Fruit fly (Drosophila melanogaster) whole organism, embryonic: ENCODE measurements around the gene prg.
A peak's percentile ranks its signal among the peaks of the same experiment; 100 is the strongest.

Experiments
- CG10209 ChIP-seq: fragments of 200-800 bp; sonication (Bioruptor generic); optimal IDR thresholded peaks from 3 replicates; lab custom pipeline; 2017; ENCODE audit warnings: missing biosample characterization, mild to moderate bottlenecking, missing genetic modification characterization, missing genetic modification reagents
- CG10543 ChIP-seq: fragments of 200-800 bp; sonication (Bioruptor generic); optimal IDR thresholded peaks from 3 replicates; lab custom pipeline; 2017; ENCODE audit warnings: missing biosample characterization, mild to moderate bottlenecking, missing genetic modification characterization, moderate library complexity
- CG11560 ChIP-seq: fragments of 200-800 bp; sonication (Bioruptor generic); IDR thresholded peaks from 3 replicates; pipeline ENCODE4 v1.3.6; 2022; ENCODE audit warnings: missing biosample characterization, missing genetic modification characterization
- CG12236 ChIP-seq: fragments of 200-800 bp; sonication (Bioruptor generic); optimal IDR thresholded peaks from 2 replicates; lab custom pipeline; 2016; ENCODE audit warnings: missing biosample characterization, missing genetic modification characterization
- CG12769 ChIP-seq: fragments of 200-800 bp; sonication (Bioruptor generic); optimal IDR thresholded peaks from 2 replicates; lab custom pipeline; 2019; ENCODE audit warnings: missing biosample characterization, mild to moderate bottlenecking, missing genetic modification characterization, moderate library complexity
- CG15601 ChIP-seq: fragments of 200-800 bp; sonication (Bioruptor generic); optimal IDR thresholded peaks from 3 replicates; lab custom pipeline; 2019; ENCODE audit warnings: missing biosample characterization, mild to moderate bottlenecking, missing genetic modification characterization, moderate library complexity
- CG18764 ChIP-seq: fragments of 200-800 bp; sonication (Bioruptor generic); optimal IDR thresholded peaks from 3 replicates; lab custom pipeline; 2016; ENCODE audit warnings: missing biosample characterization, missing genetic modification characterization
- CG2889 ChIP-seq: fragments of 200-800 bp; sonication (Bioruptor generic); IDR thresholded peaks from 3 replicates; pipeline ENCODE4 v1.3.6; 2022; ENCODE audit warnings: missing biosample characterization, missing genetic modification characterization
- CG30020 ChIP-seq: fragments of 200-800 bp; optimal IDR thresholded peaks from 2 replicates; lab custom pipeline; 2019; ENCODE audit warnings: missing biosample characterization, mild to moderate bottlenecking, missing genetic modification characterization, moderate library complexity
- CG3281 ChIP-seq: fragments of 200-800 bp; sonication (Bioruptor generic); optimal IDR thresholded peaks from 3 replicates; lab custom pipeline; 2017; ENCODE audit warnings: missing biosample characterization, mild to moderate bottlenecking, missing genetic modification characterization
- CG3847 ChIP-seq: fragments of 200-800 bp; sonication (Bioruptor generic); IDR thresholded peaks from 2 replicates; pipeline ENCODE4 v1.3.6; 2022; ENCODE audit warnings: missing biosample characterization, missing genetic modification characterization
- CG6272 ChIP-seq: fragments of 200-800 bp; sonication (Bioruptor generic); IDR thresholded peaks from 2 replicates; pipeline ENCODE4 v1.3.6; 2022; ENCODE audit warnings: missing biosample characterization, missing genetic modification characterization
- CG6791 ChIP-seq: fragments of 200-800 bp; sonication (Bioruptor generic); IDR thresholded peaks from 3 replicates; pipeline ENCODE4 v1.3.6; 2022; ENCODE audit warnings: missing biosample characterization, missing genetic modification characterization; ENCODE audit not compliant: partially characterized antibody
- CG6813 ChIP-seq: fragments of 200-800 bp; sonication (Bioruptor generic); optimal IDR thresholded peaks from 2 replicates; lab custom pipeline; 2017; ENCODE audit warnings: missing biosample characterization, missing genetic modification characterization, mild to moderate bottlenecking, moderate library complexity, missing genetic modification reagents
- CG7745 ChIP-seq: fragments of 200-800 bp; sonication (Bioruptor generic); optimal IDR thresholded peaks from 2 replicates; lab custom pipeline; 2018; ENCODE audit warnings: missing biosample characterization, mild to moderate bottlenecking, missing genetic modification characterization, moderate library complexity
- CG8924 ChIP-seq: fragments of 200-800 bp; optimal IDR thresholded peaks from 3 replicates; lab custom pipeline; 2019; ENCODE audit warnings: missing biosample characterization, mild to moderate bottlenecking, missing genetic modification characterization, moderate library complexity
- CG9797 ChIP-seq: fragments of 200-800 bp; sonication (Bioruptor generic); optimal IDR thresholded peaks from 3 replicates; lab custom pipeline; 2018; ENCODE audit warnings: missing biosample characterization, mild to moderate bottlenecking, missing genetic modification characterization
- CkIIα-i1 ChIP-seq: fragments of 200-800 bp; sonication (Bioruptor generic); IDR thresholded peaks from 2 replicates; pipeline ENCODE4 v1.3.6; 2022; ENCODE audit warnings: missing biosample characterization, missing genetic modification characterization
- CoRest ChIP-seq: fragments of 200-800 bp; sonication (Bioruptor generic); optimal IDR thresholded peaks from 3 replicates; lab custom pipeline; 2018; ENCODE audit warnings: missing biosample characterization, mild to moderate bottlenecking, missing genetic modification characterization, moderate library complexity
- Dad ChIP-seq: fragments of 200-800 bp; sonication (Bioruptor generic); optimal IDR thresholded peaks from 3 replicates; lab custom pipeline; 2016; ENCODE audit warnings: missing biosample characterization, missing genetic modification characterization
- HmgZ ChIP-seq: fragments of 200-800 bp; sonication (Bioruptor generic); optimal IDR thresholded peaks from 2 replicates; lab custom pipeline; 2018; ENCODE audit warnings: missing biosample characterization, mild to moderate bottlenecking, missing genetic modification characterization
- Hr51 ChIP-seq, 2 experiments: fragments of 200-800 bp; sonication (Bioruptor generic); optimal IDR thresholded peaks; 2 replicates in 1 of 2; 3 replicates in 1 of 2; lab custom pipeline; 2016 to 2018; ENCODE audit warnings: missing biosample characterization in 2 of 2, missing genetic modification characterization in 2 of 2, mild to moderate bottlenecking in 1 of 2, moderate library complexity in 1 of 2
- Sox102F ChIP-seq: fragments of 200-800 bp; sonication (Bioruptor generic); optimal IDR thresholded peaks from 2 replicates; lab custom pipeline; 2018; ENCODE audit warnings: missing biosample characterization, mild to moderate bottlenecking, missing genetic modification characterization, moderate library complexity
- Xbp1 ChIP-seq: fragments of 200-800 bp; sonication (Bioruptor generic); optimal IDR thresholded peaks from 3 replicates; lab custom pipeline; 2016; ENCODE audit warnings: missing biosample characterization, mild to moderate bottlenecking, missing genetic modification characterization
- Xrp1 ChIP-seq: fragments of 200-800 bp; sonication (Bioruptor generic); IDR thresholded peaks from 2 replicates; pipeline ENCODE4 v1.3.6; 2022; ENCODE audit warnings: missing biosample characterization, missing genetic modification characterization
- ap ChIP-seq: fragments of 200-800 bp; sonication (Bioruptor generic); IDR thresholded peaks from 2 replicates; pipeline ENCODE4 v1.3.6; 2022; ENCODE audit warnings: missing biosample characterization, missing genetic modification characterization
- bsh ChIP-seq, 2 experiments: fragments of 200-800 bp; sonication (Bioruptor generic); optimal IDR thresholded peaks; 2 replicates each; lab custom pipeline; 2017 to 2018; ENCODE audit warnings: mild to moderate bottlenecking in 2 of 2, missing biosample characterization in 2 of 2, missing genetic modification characterization in 2 of 2, moderate library complexity in 1 of 2
- cato ChIP-seq: fragments of 200-800 bp; sonication (Bioruptor generic); optimal IDR thresholded peaks from 2 replicates; lab custom pipeline; 2016; ENCODE audit warnings: missing biosample characterization, missing genetic modification characterization, borderline replicate concordance
- corto ChIP-seq: fragments of 200-800 bp; sonication (Bioruptor generic); optimal IDR thresholded peaks from 2 replicates; lab custom pipeline; 2016; ENCODE audit warnings: missing biosample characterization, mild to moderate bottlenecking, missing genetic modification characterization, moderate library complexity
- crc ChIP-seq: fragments of 200-800 bp; sonication (Bioruptor generic); optimal IDR thresholded peaks from 2 replicates; lab custom pipeline; 2016; ENCODE audit warnings: missing biosample characterization, missing genetic modification characterization
- fd64A ChIP-seq: fragments of 200-800 bp; sonication (Bioruptor generic); optimal IDR thresholded peaks from 3 replicates; lab custom pipeline; 2018; ENCODE audit warnings: missing biosample characterization, mild to moderate bottlenecking, missing genetic modification characterization
- gro ChIP-seq: fragments of 200-800 bp; sonication (Bioruptor generic); optimal IDR thresholded peaks from 2 replicates; lab custom pipeline; 2016; ENCODE audit warnings: missing biosample characterization, missing genetic modification characterization
- hbn ChIP-seq: fragments of 200-800 bp; sonication (Bioruptor generic); IDR thresholded peaks from 2 replicates; pipeline ENCODE4 v1.3.6; 2022; ENCODE audit warnings: missing biosample characterization, missing genetic modification characterization; ENCODE audit not compliant: partially characterized antibody
- hth ChIP-seq: fragments of >200 bp; optimal IDR thresholded peaks from 2 replicates; lab custom pipeline; 2017; ENCODE audit warnings: inconsistent platforms
- mirr ChIP-seq: fragments of 200-800 bp; sonication (Bioruptor generic); optimal IDR thresholded peaks from 3 replicates; lab custom pipeline; 2018; ENCODE audit warnings: missing biosample characterization, mild to moderate bottlenecking, missing genetic modification characterization
- p53 ChIP-seq: fragments of 200-800 bp; sonication (Bioruptor generic); optimal IDR thresholded peaks from 2 replicates; lab custom pipeline; 2016; ENCODE audit warnings: missing biosample characterization, missing genetic modification characterization
- pb ChIP-seq: fragments of 200-800 bp; sonication (Bioruptor generic); optimal IDR thresholded peaks from 3 replicates; lab custom pipeline; 2016; ENCODE audit warnings: missing biosample characterization, missing genetic modification characterization
- prd ChIP-seq, 3 experiments: fragments of >200 bp in 2 of 3; fragments of 200-800 bp in 1 of 3; sonication (Bioruptor generic) in 1 of 3; optimal IDR thresholded peaks in 2 of 3; IDR thresholded peaks in 1 of 3; 2 replicates in 2 of 3; 3 replicates in 1 of 3; pipeline versions ENCODE4 v1.3.6 to Lab custom; 2017 to 2022; ENCODE audit warnings: missing biosample characterization in 1 of 3, missing genetic modification characterization in 1 of 3
- pzg ChIP-seq: fragments of 200-800 bp; sonication (Bioruptor generic); optimal IDR thresholded peaks from 3 replicates; lab custom pipeline; 2018; ENCODE audit warnings: missing biosample characterization, mild to moderate bottlenecking, missing genetic modification characterization, moderate library complexity
- salm ChIP-seq: fragments of 200-800 bp; sonication (Bioruptor generic); optimal IDR thresholded peaks from 2 replicates; lab custom pipeline; 2018; ENCODE audit warnings: missing biosample characterization, mild to moderate bottlenecking, missing genetic modification characterization
- scrt ChIP-seq: fragments of 200-800 bp; sonication (Bioruptor generic); optimal IDR thresholded peaks from 2 replicates; lab custom pipeline; 2018; ENCODE audit warnings: missing biosample characterization, mild to moderate bottlenecking, missing genetic modification characterization, moderate library complexity
- sens-2 ChIP-seq: fragments of 200-800 bp; sonication (Bioruptor generic); IDR thresholded peaks from 2 replicates; pipeline ENCODE4 v1.3.6; 2022; ENCODE audit warnings: missing biosample characterization, missing genetic modification characterization
- sisA ChIP-seq: fragments of 200-800 bp; sonication (Bioruptor generic); IDR thresholded peaks from 2 replicates; pipeline ENCODE4 v1.3.6; 2022; ENCODE audit warnings: missing biosample characterization, missing genetic modification characterization
- so ChIP-seq: fragments of 200-800 bp; sonication (Bioruptor generic); IDR thresholded peaks from 3 replicates; pipeline ENCODE4 v1.3.6; 2022; ENCODE audit warnings: missing biosample characterization, missing genetic modification characterization
- tap ChIP-seq: fragments of 200-800 bp; optimal IDR thresholded peaks from 3 replicates; lab custom pipeline; 2019; ENCODE audit warnings: missing biosample characterization, mild to moderate bottlenecking, missing genetic modification characterization, moderate library complexity
- toy ChIP-seq: fragments of 200-800 bp; sonication (Bioruptor generic); IDR thresholded peaks from 2 replicates; pipeline ENCODE4 v1.3.6; 2022; ENCODE audit warnings: missing biosample characterization, missing genetic modification characterization
- zen ChIP-seq: fragments of 200-800 bp; sonication (Bioruptor generic); optimal IDR thresholded peaks from 3 replicates; lab custom pipeline; 2018; ENCODE audit warnings: missing biosample characterization, mild to moderate bottlenecking, missing genetic modification characterization, moderate library complexity

The prg gene

DNA sequence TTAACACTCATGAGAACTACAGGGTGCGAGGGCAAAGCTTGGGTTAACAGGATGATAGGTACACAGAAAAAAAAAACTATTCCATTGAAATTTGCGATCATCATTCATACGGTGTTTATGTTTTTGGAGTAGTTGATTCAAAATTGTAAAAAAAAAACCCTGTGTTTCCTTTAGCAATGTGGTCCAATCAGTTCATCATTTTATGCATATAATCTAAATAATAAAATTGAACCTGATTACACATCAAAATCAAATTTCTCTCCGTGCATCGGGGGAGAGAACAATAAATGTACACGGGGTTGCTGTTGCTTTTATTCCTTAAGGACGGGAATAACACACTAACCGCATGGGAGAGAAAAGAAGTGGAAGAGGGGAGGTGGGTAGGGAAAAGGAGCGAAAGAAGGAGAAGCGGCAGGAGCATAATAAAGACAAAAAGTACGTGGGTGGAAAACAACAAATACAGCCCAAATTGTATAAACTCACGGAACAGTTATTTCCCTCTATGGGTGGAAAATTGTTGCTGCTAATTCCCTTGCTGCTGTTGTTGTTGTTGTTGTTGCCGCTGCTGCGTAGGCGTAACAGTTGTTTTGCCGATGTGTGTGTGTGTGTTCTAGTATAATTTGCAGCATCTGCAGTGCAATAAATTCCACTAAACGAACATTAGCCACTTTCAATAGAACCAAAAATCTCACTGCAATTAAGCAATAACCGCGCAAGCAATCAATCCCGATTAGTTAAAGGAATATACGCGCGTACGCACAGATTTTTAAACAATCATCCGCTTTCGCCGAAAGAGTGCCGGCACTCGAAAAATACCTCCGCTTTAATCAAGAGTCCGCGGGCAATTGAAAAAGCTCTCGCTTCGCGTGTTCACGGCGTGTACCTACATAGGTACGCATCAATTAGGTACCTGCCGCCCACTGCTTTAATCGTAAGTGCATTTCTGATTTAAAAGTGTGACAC is 863 bp upstream of the prg start, which contains the start of gene Agpat2 (continued):
- peak; percentile 78 for TF ChIP-seq sisA (GFP tag; lab: Robert Waterston, UW)
- peak; percentile 69 for TF ChIP-seq gro (GFP tag; lab: Kevin White, UChicago)
- TF ChIP-seq CG11560 (tag; lab: Robert Waterston, UW): peak; percentile 59; the same call in 2 of the 3 replicates
- no peak for TF ChIP-seq pzg (GFP tag; lab: Kevin White, UChicago)
- peak; percentile 74 for TF ChIP-seq zen
- TF ChIP-seq CG10209 (GFP tag; lab: Kevin White, UChicago): peak; percentile 83
- TF ChIP-seq hth (lab: Kevin White, UChicago): no peak
- peak; percentile 70 for TF ChIP-seq crc (GFP tag; lab: Kevin White, UChicago)
- TF ChIP-seq CG10543: peak; percentile 67
- TF ChIP-seq scrt (GFP tag; lab: Kevin White, UChicago): peak; percentile 72
- TF ChIP-seq CG6813 (GFP tag; lab: Kevin White, UChicago): peak; percentile 88
- peak; percentile 10 for TF ChIP-seq mirr (GFP tag; lab: Kevin White, UChicago)
- peak; percentile 84 for TF ChIP-seq CG8924 (tag; lab: Kevin White, UChicago)
- no peak for TF ChIP-seq prd (optimal IDR thresholded peaks at IDR 0.05; lab: Kevin White, UChicago)
- TF ChIP-seq prd (GFP tag; IDR thresholded peaks at IDR 0.05; lab: Robert Waterston, UW): peak; percentile 80
- peak; percentile 77 for TF ChIP-seq tap (tag; lab: Kevin White, UChicago)
- TF ChIP-seq p53 (GFP tag; lab: Kevin White, UChicago): peak; percentile 39
- TF ChIP-seq salm (tag; lab: Kevin White, UChicago): peak; percentile 78
- TF ChIP-seq HmgZ (tag; lab: Kevin White, UChicago): peak; percentile 61
- TF ChIP-seq CG2889: peak; percentile 41; the same call in 1 of the 3 replicates
- peak; percentile 67; the same call in 1 of the 3 replicates for TF ChIP-seq so (GFP tag; lab: Robert Waterston, UW)
- peak; percentile 74 for TF ChIP-seq sens-2 (GFP tag; lab: Robert Waterston, UW)
- TF ChIP-seq CG18764 (GFP tag; lab: Kevin White, UChicago): peak; percentile 65
- TF ChIP-seq pb (GFP tag; lab: Kevin White, UChicago): peak; percentile 32
- TF ChIP-seq CG6272 (GFP tag; lab: Robert Waterston, UW): peak; percentile 45
- TF ChIP-seq Dad (GFP tag; lab: Kevin White, UChicago): peak; percentile 75
- peak in 1 of 2 experiments; percentile 92 for TF ChIP-seq bsh (GFP tag; optimal IDR thresholded peaks at IDR 0.05; lab: Kevin White, UChicago)
- TF ChIP-seq Sox102F (GFP tag; lab: Kevin White, UChicago): peak; percentile 86
- TF ChIP-seq CoRest: peak; percentile 87
- TF ChIP-seq CG3281 (GFP tag; lab: Kevin White, UChicago): peak; percentile 87
- no peak for TF ChIP-seq CG6791 (GFP tag; lab: Robert Waterston, UW)
- no peak for TF ChIP-seq hbn (GFP tag; lab: Robert Waterston, UW)
- peak; percentile 59 for TF ChIP-seq CG12236
- TF ChIP-seq CG12769 (tag; lab: Kevin White, UChicago): peak; percentile 72
- peak; percentile 38 for TF ChIP-seq fd64A (GFP tag; lab: Kevin White, UChicago)
- peak; percentile 89 for TF ChIP-seq Xrp1 (GFP tag; lab: Robert Waterston, UW)
- TF ChIP-seq cato (GFP tag; lab: Kevin White, UChicago): peak; percentile 67
- no peak for TF ChIP-seq CG9797 (GFP tag; lab: Kevin White, UChicago)
- no peak for TF ChIP-seq CG7745
- TF ChIP-seq corto (GFP tag; lab: Kevin White, UChicago): peak; percentile 64
- TF ChIP-seq CG3847: peak; percentile 65
- TF ChIP-seq CG30020 (tag; lab: Kevin White, UChicago): peak; percentile 27
- TF ChIP-seq ap (GFP tag; lab: Robert Waterston, UW): peak; percentile 69
- TF ChIP-seq Xbp1 (GFP tag; lab: Kevin White, UChicago): peak; percentile 89
- no peak for TF ChIP-seq CkIIα-i1 (GFP tag; lab: Robert Waterston, UW)
- TF ChIP-seq CG15601 (tag; lab: Kevin White, UChicago): peak; percentile 82
- peak; percentile 66 to 89 for TF ChIP-seq Hr51 (GFP tag; optimal IDR thresholded peaks at IDR 0.05; lab: Kevin White, UChicago)
- no peak for TF ChIP-seq toy (GFP tag; lab: Robert Waterston, UW)
